Worm (Caenorhabditis elegans) whole organism, L3 larva: Measurements from ENCODE around the gene xpf-1.

ENCODE experiments used
- aly-2 ChIP-seq: fragments of 150-350 bp; optimal IDR thresholded peaks from 2 replicates; lab custom pipeline; 2014; ENCODE audit warnings: missing biosample characterization, missing genetic modification characterization
- ama-1 ChIP-seq: fragments of 150-350 bp; optimal IDR thresholded peaks from 2 replicates; lab custom pipeline; 2018
- ceh-82 ChIP-seq: fragments of 150-350 bp; optimal IDR thresholded peaks from 2 replicates; lab custom pipeline; 2014; ENCODE audit warnings: missing biosample characterization, missing genetic modification characterization
- skn-1 ChIP-seq: fragments of 150-350 bp; optimal IDR thresholded peaks from 2 replicates; lab custom pipeline; 2014; ENCODE audit warnings: missing biosample characterization, missing genetic modification characterization
- snpc-4 ChIP-seq: fragments of 150-350 bp; optimal IDR thresholded peaks from 2 replicates; lab custom pipeline; 2014; ENCODE audit warnings: missing biosample characterization, missing genetic modification characterization
- unc-39 ChIP-seq: sonication (generic microtip); optimal IDR thresholded peaks from 4 replicates; lab custom pipeline; 2017; ENCODE audit warnings: missing biosample characterization, missing genetic modification characterization

ce11 chrII:11705787-11706186 is 9.8 kb downstream of the xpf-1 start, which contains the start of gene VF13D12L.3:
- TF ChIP-seq skn-1 (tag; lab: Kevin White, UChicago) (no peak), ceh-82 (tag; lab: Kevin White, UChicago) (no peak), snpc-4 (tag; lab: Kevin White, UChicago) (no peak), aly-2 (no peak), ama-1 (no peak), unc-39 (tag; lab: Kevin White, UChicago) (no peak)
